Worm (Caenorhabditis elegans) whole organism, mixed stage, embryonic: ENCODE measurements around the gene flp-17.
A peak's percentile ranks its signal among the peaks of the same experiment; 100 is the strongest.

ENCODE experiments used
- M03D4.4 ChIP-seq: sonication (generic microtip); optimal IDR thresholded peaks from 2 replicates; lab custom pipeline; 2017; ENCODE audit warnings: mild to moderate bottlenecking, missing genetic modification characterization, missing compliant biosample characterization
- bed-3 ChIP-seq: fragments of 200-800 bp; sonication (Bioruptor generic); optimal IDR thresholded peaks from 3 replicates; lab custom pipeline; 2018; ENCODE audit warnings: mild to moderate bottlenecking, missing genetic modification characterization, moderate library complexity, missing compliant biosample characterization
- blmp-1 ChIP-seq: fragments of 150-350 bp; optimal IDR thresholded peaks from 2 replicates; lab custom pipeline; 2014; ENCODE audit warnings: missing biosample characterization, missing genetic modification characterization
- ceh-39 ChIP-seq: fragments of 150-350 bp; optimal IDR thresholded peaks from 2 replicates; lab custom pipeline; 2014; ENCODE audit warnings: missing biosample characterization, missing genetic modification characterization
- ceh-43 ChIP-seq: fragments of 200-800 bp; sonication (Bioruptor generic); optimal IDR thresholded peaks from 2 replicates; lab custom pipeline; 2018; ENCODE audit warnings: mild to moderate bottlenecking, missing genetic modification characterization, moderate library complexity, missing compliant biosample characterization
- ceh-83 ChIP-seq: fragments of 200-800 bp; sonication (Bioruptor generic); optimal IDR thresholded peaks from 2 replicates; lab custom pipeline; 2018; ENCODE audit warnings: mild to moderate bottlenecking, missing genetic modification characterization, missing compliant biosample characterization
- ces-1 ChIP-seq: fragments of 150-350 bp; optimal IDR thresholded peaks from 2 replicates; lab custom pipeline; 2014; ENCODE audit warnings: missing biosample characterization, missing genetic modification reagents, missing genetic modification characterization
- cnd-1 ChIP-seq: fragments of 200-800 bp; sonication (Bioruptor generic); optimal IDR thresholded peaks from 2 replicates; lab custom pipeline; 2018; ENCODE audit warnings: mild to moderate bottlenecking, missing genetic modification characterization, missing compliant biosample characterization
- drap-1 ChIP-seq: fragments of 200-800 bp; sonication (Bioruptor generic); optimal IDR thresholded peaks from 3 replicates; lab custom pipeline; 2018; ENCODE audit warnings: mild to moderate bottlenecking, missing genetic modification characterization, missing compliant biosample characterization
- elt-1 ChIP-seq: sonication (generic microtip); optimal IDR thresholded peaks from 2 replicates; lab custom pipeline; 2017; ENCODE audit warnings: missing genetic modification characterization, mild to moderate bottlenecking, missing compliant biosample characterization, antibody characterized with exemption, moderate library complexity, borderline replicate concordance; ENCODE audit not compliant: insufficient read depth
- elt-3 ChIP-seq: fragments of 150-350 bp; optimal IDR thresholded peaks from 2 replicates; lab custom pipeline; 2014; ENCODE audit warnings: missing biosample characterization, missing genetic modification characterization
- flh-1 ChIP-seq: fragments of 200-800 bp; sonication (Bioruptor generic); optimal IDR thresholded peaks from 2 replicates; lab custom pipeline; 2018; ENCODE audit warnings: mild to moderate bottlenecking, missing genetic modification characterization, moderate library complexity, missing compliant biosample characterization
- ham-2 ChIP-seq: fragments of 200-800 bp; sonication (Bioruptor generic); optimal IDR thresholded peaks from 2 replicates; lab custom pipeline; 2018; ENCODE audit warnings: mild to moderate bottlenecking, missing genetic modification characterization, missing compliant biosample characterization
- hlh-1 ChIP-seq: fragments of 150-350 bp; optimal IDR thresholded peaks from 2 replicates; lab custom pipeline; 2014; ENCODE audit warnings: missing biosample characterization, missing genetic modification reagents, missing genetic modification characterization
- lin-13 ChIP-seq: fragments of 150-350 bp; optimal IDR thresholded peaks from 2 replicates; lab custom pipeline; 2014; ENCODE audit warnings: missing biosample characterization, missing genetic modification characterization
- lin-32 ChIP-seq: fragments of 200-800 bp; sonication (Bioruptor generic); optimal IDR thresholded peaks from 2 replicates; lab custom pipeline; 2018; ENCODE audit warnings: mild to moderate bottlenecking, missing genetic modification characterization, missing compliant biosample characterization
- lsy-2 ChIP-seq: fragments of 150-350 bp; optimal IDR thresholded peaks from 2 replicates; lab custom pipeline; 2014; ENCODE audit warnings: missing biosample characterization, missing genetic modification characterization
- mab-5 ChIP-seq: fragments of 150-350 bp; optimal IDR thresholded peaks from 2 replicates; lab custom pipeline; 2014; ENCODE audit warnings: missing biosample characterization, missing genetic modification characterization
- mep-1 ChIP-seq: fragments of 150-350 bp; optimal IDR thresholded peaks from 2 replicates; lab custom pipeline; 2017; ENCODE audit warnings: missing biosample characterization, missing genetic modification reagents, missing genetic modification characterization, inconsistent platforms
- mls-2 ChIP-seq: sonication (generic microtip); optimal IDR thresholded peaks from 2 replicates; lab custom pipeline; 2016; ENCODE audit warnings: mild to moderate bottlenecking, missing genetic modification characterization, moderate library complexity, missing compliant biosample characterization
- nhr-12 ChIP-seq: fragments of 150-350 bp; optimal IDR thresholded peaks from 2 replicates; lab custom pipeline; 2014; ENCODE audit warnings: missing biosample characterization, missing genetic modification characterization
- nhr-2 ChIP-seq: fragments of 150-350 bp; optimal IDR thresholded peaks from 2 replicates; lab custom pipeline; 2014; ENCODE audit warnings: missing biosample characterization, missing genetic modification characterization
- nhr-237 ChIP-seq: fragments of 150-350 bp; optimal IDR thresholded peaks from 2 replicates; lab custom pipeline; 2014; ENCODE audit warnings: missing biosample characterization, missing genetic modification characterization
- nhr-28 ChIP-seq: fragments of 150-350 bp; optimal IDR thresholded peaks from 2 replicates; lab custom pipeline; 2014; ENCODE audit warnings: missing biosample characterization, missing genetic modification characterization
- nhr-76 ChIP-seq: sonication (generic microtip); optimal IDR thresholded peaks from 2 replicates; lab custom pipeline; 2017; ENCODE audit warnings: missing biosample characterization, missing genetic modification characterization
- pha-4 ChIP-seq: fragments of 150-350 bp; optimal IDR thresholded peaks from 2 replicates; lab custom pipeline; 2018; ENCODE audit warnings: missing biosample characterization, missing genetic modification reagents, missing genetic modification characterization
- sem-2 ChIP-seq: fragments of 200-800 bp; sonication (Bioruptor generic); optimal IDR thresholded peaks from 2 replicates; lab custom pipeline; 2018; ENCODE audit warnings: mild to moderate bottlenecking, missing genetic modification characterization, missing compliant biosample characterization
- unc-120 ChIP-seq: sonication (generic microtip); optimal IDR thresholded peaks from 2 replicates; lab custom pipeline; 2017; ENCODE audit warnings: missing genetic modification characterization, missing compliant biosample characterization; ENCODE audit not compliant: poor library complexity, severe bottlenecking
- unc-39 ChIP-seq: fragments of 150-350 bp; optimal IDR thresholded peaks from 2 replicates; lab custom pipeline; 2014; ENCODE audit warnings: missing biosample characterization, missing genetic modification characterization
- unc-62 ChIP-seq: fragments of 150-350 bp; optimal IDR thresholded peaks from 2 replicates; lab custom pipeline; 2014; ENCODE audit warnings: missing biosample characterization, missing genetic modification reagents, missing genetic modification characterization
- zip-8 ChIP-seq: fragments of 150-350 bp; optimal IDR thresholded peaks from 2 replicates; lab custom pipeline; 2014; ENCODE audit warnings: missing biosample characterization, missing genetic modification characterization

flp-17 gene

DNA sequence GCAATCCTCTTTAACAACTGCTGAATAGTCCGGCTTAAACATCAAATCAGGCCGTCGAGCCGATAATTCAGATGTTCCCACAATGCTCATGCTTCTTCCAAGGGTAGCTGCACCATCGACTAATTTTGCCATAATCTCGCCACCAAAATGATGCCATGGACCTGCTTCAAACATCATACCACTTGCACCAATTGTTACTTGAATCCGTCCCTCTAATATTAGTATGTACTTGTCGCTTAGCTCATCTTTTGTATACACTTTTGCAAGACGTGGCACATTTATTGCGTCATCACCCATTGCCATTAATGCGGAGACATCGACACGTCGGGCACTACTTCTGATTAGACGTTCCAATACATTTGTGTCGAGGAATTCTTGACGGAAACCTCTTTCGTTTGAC lies 8.0 kb upstream of the flp-17 start:
- no peak for TF ChIP-seq ceh-83 (GFP tag; lab: Kevin White, UChicago)
- peak; percentile 67 for TF ChIP-seq zip-8 (tag; lab: Kevin White, UChicago)
- TF ChIP-seq hlh-1 (tag; lab: Kevin White, UChicago): no peak
- TF ChIP-seq unc-62: no peak
- no peak for TF ChIP-seq mls-2 (tag; lab: Kevin White, UChicago)
- TF ChIP-seq, all 35 proteins: peak for 1

DNA sequence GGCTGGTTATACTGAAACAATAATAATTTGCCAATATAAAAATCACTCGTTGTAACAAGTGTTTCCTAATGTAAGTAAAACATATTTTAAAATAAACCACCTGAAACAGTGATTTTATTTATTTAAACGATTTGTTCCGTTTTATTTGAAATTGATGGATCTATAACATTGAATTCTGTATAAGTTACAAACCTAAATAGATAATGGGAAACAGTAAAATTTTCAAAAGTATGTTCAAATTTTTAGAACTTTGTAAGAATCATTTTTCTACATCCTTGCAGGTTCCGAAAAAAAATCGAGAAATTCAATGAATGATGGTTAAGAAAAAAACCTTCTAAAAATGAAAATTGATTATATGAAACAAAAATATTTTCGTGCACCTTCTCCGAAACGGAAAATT lies 1.8 kb upstream of the flp-17 start:
- TF ChIP-seq flh-1 (GFP tag; lab: Kevin White, UChicago) (no peak), lin-13 (tag; lab: Kevin White, UChicago) (no peak), zip-8 (tag; lab: Kevin White, UChicago) (no peak), ceh-43 (GFP tag; lab: Kevin White, UChicago) (no peak), M03D4.4 (no peak), lsy-2 (no peak)

DNA sequence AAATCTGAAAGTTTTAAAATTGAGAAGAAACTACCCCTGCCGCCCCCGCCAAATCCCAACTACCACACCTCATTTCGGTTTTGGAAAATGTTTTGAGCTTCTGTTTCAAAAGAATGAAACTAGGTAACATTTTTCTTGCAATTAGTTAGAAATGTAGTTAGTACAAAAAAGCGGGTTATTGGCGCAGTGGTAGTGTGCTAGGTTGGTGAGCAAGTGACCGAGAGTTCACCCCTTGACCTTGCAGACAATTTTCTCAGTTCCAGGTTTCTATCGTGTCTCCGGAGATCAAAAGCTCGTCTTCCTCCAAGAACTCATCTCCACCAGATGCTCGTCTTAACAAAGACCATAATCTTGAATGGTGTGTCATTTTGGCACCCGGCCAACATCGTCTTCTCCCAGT lies 2.5 kb downstream of the flp-17 start:
- TF ChIP-seq sem-2 (GFP tag; lab: Kevin White, UChicago) (no peak), mls-2 (tag; lab: Kevin White, UChicago) (no peak), M03D4.4 (no peak), cnd-1 (no peak), ham-2 (no peak), ces-1 (no peak), mab-5 (tag; lab: Kevin White, UChicago) (no peak)

DNA sequence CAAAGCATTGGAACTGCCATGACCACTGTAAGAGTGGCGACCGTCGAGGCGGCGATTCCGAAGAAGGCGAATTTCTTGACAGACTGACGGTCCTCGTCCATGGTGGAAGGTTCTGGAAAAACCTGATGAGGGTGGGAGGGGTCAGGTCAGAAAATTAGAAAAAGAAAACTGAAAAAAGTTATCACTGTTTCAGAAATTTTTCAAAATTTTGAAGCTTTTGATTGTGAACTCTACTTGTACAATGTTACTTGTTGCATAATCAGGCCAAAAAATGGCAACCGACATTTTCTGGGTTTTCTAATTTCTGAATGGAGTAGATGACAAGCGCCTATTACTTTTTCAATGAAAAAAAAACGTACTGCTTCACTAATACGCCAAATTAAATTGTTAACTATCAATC lies 8.1 kb downstream of the flp-17 start, which contains the start of gene col-138:
col-138 (minus strand) TSS at position 101 of the 400 bp plus-strand sequence.
- TF ChIP-seq hlh-1 (tag; lab: Kevin White, UChicago) (no peak), blmp-1 (tag; lab: Kevin White, UChicago) (no peak), flh-1 (GFP tag; lab: Kevin White, UChicago) (no peak), lin-32 (GFP tag; lab: Kevin White, UChicago) (no peak), unc-120 (tag; lab: Kevin White, UChicago) (no peak), nhr-12 (tag; lab: Kevin White, UChicago) (no peak), ceh-39 (tag; lab: Kevin White, UChicago) (no peak), elt-1 (tag; lab: Kevin White, UChicago) (no peak), elt-3 (no peak), ham-2 (no peak), unc-39 (tag; lab: Kevin White, UChicago) (no peak), pha-4 (tag; lab: Kevin White, UChicago) (no peak), nhr-2 (tag; lab: Kevin White, UChicago) (no peak), ces-1 (no peak), sem-2 (GFP tag; lab: Kevin White, UChicago) (no peak), mab-5 (tag; lab: Kevin White, UChicago) (no peak)

DNA sequence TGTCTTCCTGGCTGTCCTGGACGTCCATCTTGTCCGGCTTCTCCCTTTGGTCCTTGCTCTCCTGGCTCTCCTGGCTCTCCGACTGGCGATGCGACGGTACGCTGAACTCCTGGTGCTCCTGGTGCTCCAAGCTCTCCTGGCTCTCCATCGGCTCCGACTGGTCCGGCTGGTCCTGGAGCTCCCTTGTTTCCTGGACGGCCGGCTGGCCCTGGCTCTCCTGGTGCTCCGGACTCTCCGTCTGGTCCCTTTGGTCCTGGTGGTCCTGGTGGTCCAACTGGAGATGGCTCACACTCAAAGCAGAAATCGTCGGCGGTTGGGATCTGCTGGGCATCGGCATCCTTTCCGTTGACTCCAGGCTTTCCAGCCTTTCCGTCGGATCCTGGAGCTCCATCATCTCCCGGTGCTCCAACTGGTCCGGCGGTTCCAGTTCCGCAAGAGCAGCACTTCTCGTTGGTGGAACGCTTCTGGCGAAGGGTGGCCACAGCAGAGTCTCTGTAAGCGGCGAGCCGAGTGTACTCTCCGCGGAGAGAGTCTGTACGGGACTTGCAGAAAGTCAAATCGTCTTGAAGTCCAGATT lies 8.6 kb downstream of the flp-17 start:
- TF ChIP-seq ceh-83 (GFP tag; lab: Kevin White, UChicago): no peak
- no peak for TF ChIP-seq pha-4 (tag; lab: Kevin White, UChicago)
- TF ChIP-seq nhr-28 (tag; lab: Kevin White, UChicago): no peak
- no peak for TF ChIP-seq mep-1 (tag; lab: Kevin White, UChicago)
- TF ChIP-seq drap-1 (GFP tag; lab: Kevin White, UChicago): no peak
- no peak for TF ChIP-seq ham-2
- no peak for TF ChIP-seq ceh-43 (GFP tag; lab: Kevin White, UChicago)

DNA sequence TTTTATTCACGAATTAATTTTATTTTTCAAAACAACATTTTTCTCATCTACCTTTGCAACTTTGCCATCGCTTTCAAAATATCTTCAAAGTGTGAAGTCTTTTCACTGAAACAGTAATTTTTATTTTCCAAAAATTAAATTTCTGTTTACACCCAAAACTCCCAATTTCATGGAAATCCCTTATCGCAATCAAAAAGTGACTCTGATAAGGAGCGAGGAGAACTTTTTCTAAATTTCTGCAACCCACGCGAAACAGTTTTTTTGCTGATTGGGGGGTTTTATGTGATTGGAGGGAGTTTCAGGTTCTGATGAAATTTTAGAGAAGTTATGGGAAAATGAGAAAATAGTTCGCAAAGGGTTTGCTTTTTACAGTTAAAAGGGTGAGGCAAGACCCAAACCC lies 12.1 kb downstream of the flp-17 start:
- TF ChIP-seq lin-32 (GFP tag; lab: Kevin White, UChicago) (no peak), nhr-237 (tag; lab: Kevin White, UChicago) (no peak), elt-3 (no peak), nhr-12 (tag; lab: Kevin White, UChicago) (no peak), ham-2 (no peak), elt-1 (tag; lab: Kevin White, UChicago) (no peak), ces-1 (no peak), ceh-83 (GFP tag; lab: Kevin White, UChicago) (no peak), drap-1 (GFP tag; lab: Kevin White, UChicago) (no peak), unc-120 (tag; lab: Kevin White, UChicago) (no peak), bed-3 (no peak), ceh-43 (GFP tag; lab: Kevin White, UChicago) (no peak), nhr-28 (tag; lab: Kevin White, UChicago) (no peak), nhr-76 (no peak)
- TF ChIP-seq, all 35 proteins: peak for 0
